Fruit fly (Drosophila melanogaster) whole organism, adult: Measurements from ENCODE around the gene CG32982.
A peak's percentile ranks its signal among the peaks of the same experiment; 100 is the strongest.

ENCODE experiments used
- CG11617 ChIP-seq: fragments of 200-800 bp; sonication (Bioruptor generic); optimal IDR thresholded peaks from 2 replicates; lab custom pipeline; 2017; ENCODE audit warnings: mild to moderate bottlenecking, missing biosample characterization, missing genetic modification reagents, missing genetic modification characterization
- CG12768 ChIP-seq: fragments of 200-800 bp; sonication (Bioruptor generic); optimal IDR thresholded peaks from 2 replicates; lab custom pipeline; 2017; ENCODE audit warnings: missing biosample characterization, missing genetic modification characterization, mild to moderate bottlenecking, moderate library complexity, missing genetic modification reagents
- CG14711 ChIP-seq: fragments of 200-800 bp; sonication (Bioruptor generic); optimal IDR thresholded peaks from 2 replicates; lab custom pipeline; 2018; ENCODE audit warnings: missing biosample characterization, mild to moderate bottlenecking, missing genetic modification characterization, moderate library complexity
- CG1620 ChIP-seq: fragments of 200-800 bp; sonication (Bioruptor generic); optimal IDR thresholded peaks from 2 replicates; lab custom pipeline; 2016; ENCODE audit warnings: missing biosample characterization, missing genetic modification characterization
- CG33017 ChIP-seq: fragments of 200-800 bp; sonication (Bioruptor generic); optimal IDR thresholded peaks from 2 replicates; lab custom pipeline; 2018; ENCODE audit warnings: missing biosample characterization, mild to moderate bottlenecking, missing genetic modification characterization, moderate library complexity
- CG5204 ChIP-seq: fragments of 200-800 bp; sonication (Bioruptor generic); optimal IDR thresholded peaks from 2 replicates; lab custom pipeline; 2016; ENCODE audit warnings: missing biosample characterization, missing genetic modification characterization
- CG7045 ChIP-seq: fragments of 200-800 bp; sonication (Bioruptor generic); optimal IDR thresholded peaks from 2 replicates; lab custom pipeline; 2017; ENCODE audit warnings: missing biosample characterization, mild to moderate bottlenecking, missing genetic modification characterization
- CG7101 ChIP-seq: fragments of 200-800 bp; sonication (Bioruptor generic); optimal IDR thresholded peaks from 2 replicates; lab custom pipeline; 2018; ENCODE audit warnings: missing biosample characterization, mild to moderate bottlenecking, missing genetic modification characterization, moderate library complexity
- Clk ChIP-seq: fragments of 200-800 bp; sonication (Bioruptor generic); optimal IDR thresholded peaks from 2 replicates; lab custom pipeline; 2017; ENCODE audit warnings: missing biosample characterization, missing genetic modification characterization
- Crg-1 ChIP-seq: fragments of 200-800 bp; sonication (Bioruptor generic); optimal IDR thresholded peaks from 2 replicates; lab custom pipeline; 2016; ENCODE audit warnings: missing biosample characterization, missing genetic modification characterization
- Hr96 ChIP-seq: fragments of 200-800 bp; sonication (Bioruptor generic); optimal IDR thresholded peaks from 2 replicates; lab custom pipeline; 2016; ENCODE audit warnings: missing biosample characterization, missing genetic modification characterization
- Mnt ChIP-seq: fragments of 200-800 bp; sonication (Bioruptor generic); optimal IDR thresholded peaks from 2 replicates; lab custom pipeline; 2016; ENCODE audit warnings: missing biosample characterization, mild to moderate bottlenecking, missing genetic modification characterization
- bab1 ChIP-seq: fragments of 200-800 bp; sonication (Bioruptor generic); optimal IDR thresholded peaks from 3 replicates; lab custom pipeline; 2019; ENCODE audit warnings: missing biosample characterization, mild to moderate bottlenecking, missing genetic modification characterization, moderate library complexity
- cic ChIP-seq: fragments of 200-800 bp; sonication (Bioruptor generic); optimal IDR thresholded peaks from 2 replicates; lab custom pipeline; 2017; ENCODE audit warnings: missing biosample characterization, mild to moderate bottlenecking, missing genetic modification characterization, moderate library complexity
- cnc ChIP-seq, 2 experiments: fragments of >200 bp; optimal IDR thresholded peaks; 2 replicates each; lab custom pipeline; 2017
- kay ChIP-seq: fragments of 200-800 bp; sonication (Bioruptor generic); peaks from one replicate; lab custom pipeline; 2016; ENCODE audit warnings: missing biosample characterization, missing genetic modification characterization, borderline replicate concordance
- ovo ChIP-seq: fragments of 200-800 bp; sonication (Bioruptor generic); optimal IDR thresholded peaks from 2 replicates; lab custom pipeline; 2016; ENCODE audit warnings: missing biosample characterization, missing genetic modification characterization
- pad ChIP-seq: fragments of 200-800 bp; sonication (Bioruptor generic); optimal IDR thresholded peaks from 3 replicates; lab custom pipeline; 2017; ENCODE audit warnings: missing biosample characterization, missing genetic modification characterization, mild to moderate bottlenecking, moderate library complexity, missing genetic modification reagents
- tj ChIP-seq: fragments of 200-800 bp; sonication (Bioruptor generic); optimal IDR thresholded peaks from 3 replicates; lab custom pipeline; 2017; ENCODE audit warnings: missing biosample characterization, mild to moderate bottlenecking, missing genetic modification characterization, moderate library complexity
- toe ChIP-seq: fragments of 200-800 bp; sonication (Bioruptor generic); optimal IDR thresholded peaks from 2 replicates; lab custom pipeline; 2016; ENCODE audit warnings: missing biosample characterization, missing genetic modification characterization

The CG32982 gene

DNA sequence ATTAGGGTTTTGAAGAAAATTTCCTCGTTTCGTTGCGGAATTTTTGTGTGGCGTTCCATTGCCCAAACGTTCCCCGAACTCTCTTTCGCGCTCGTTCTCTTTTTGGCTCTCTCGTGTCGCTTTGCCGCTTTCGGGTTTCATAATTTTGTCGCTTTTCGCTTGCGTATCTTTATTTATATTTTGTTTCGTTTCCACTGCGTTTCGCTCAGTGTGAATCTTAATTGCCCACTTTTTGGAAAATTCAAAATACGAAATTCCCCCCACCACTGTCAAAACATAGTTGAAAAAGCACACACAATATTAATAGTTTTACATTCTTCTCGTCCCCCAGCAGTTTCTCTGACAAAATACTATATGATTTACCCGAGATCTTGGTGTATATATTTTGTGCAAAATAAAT is 51.3 kb downstream of the CG32982 start:
- TF ChIP-seq Hr96 (no peak), CG5204 (GFP tag; lab: Kevin White, UChicago) (no peak), CG33017 (tag; lab: Kevin White, UChicago) (no peak), CG1620 (GFP tag; lab: Kevin White, UChicago) (no peak), bab1 (GFP tag; lab: Kevin White, UChicago) (peak; percentile 83), Clk (GFP tag; lab: Kevin White, UChicago) (peak; percentile 10), ovo (GFP tag; lab: Kevin White, UChicago) (peak; percentile 32), Mnt (no peak), kay (GFP tag; lab: Kevin White, UChicago) (peak; percentile 80)

DNA sequence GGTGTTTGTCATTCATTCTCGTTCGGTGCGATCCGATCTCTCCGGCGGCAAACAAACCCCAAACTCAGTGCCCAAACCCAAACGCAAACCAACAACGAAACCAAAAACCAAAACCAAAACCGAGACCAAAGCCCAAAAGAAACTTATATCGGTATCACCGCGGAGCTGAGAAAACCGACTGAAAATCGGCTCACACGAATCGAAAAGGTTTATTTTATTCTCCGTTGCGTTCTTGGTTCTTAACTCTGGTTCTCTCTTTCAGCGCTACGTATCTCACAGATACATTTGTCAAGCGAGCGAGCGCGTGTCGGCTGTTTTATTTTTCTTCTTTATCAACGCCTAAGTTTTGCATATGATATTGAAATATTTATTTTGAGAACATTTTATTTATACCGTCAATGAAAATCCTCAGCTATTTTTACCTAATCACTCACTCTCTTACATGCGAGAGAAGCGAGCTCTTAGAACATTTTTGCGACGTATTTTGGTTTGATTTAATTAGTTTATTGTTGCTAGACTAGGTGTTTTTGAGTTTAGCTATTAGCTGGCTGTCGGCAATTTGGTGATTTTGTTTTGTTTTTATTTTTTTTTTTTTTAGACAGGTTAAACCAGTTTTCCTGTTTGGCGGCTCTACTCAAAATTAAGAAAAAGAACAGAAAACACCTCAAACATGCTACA is 53.0 kb downstream of the CG32982 start:
- TF ChIP-seq CG5204 (GFP tag; lab: Kevin White, UChicago) (no peak), kay (GFP tag; lab: Kevin White, UChicago) (peak; percentile 86)

DNA sequence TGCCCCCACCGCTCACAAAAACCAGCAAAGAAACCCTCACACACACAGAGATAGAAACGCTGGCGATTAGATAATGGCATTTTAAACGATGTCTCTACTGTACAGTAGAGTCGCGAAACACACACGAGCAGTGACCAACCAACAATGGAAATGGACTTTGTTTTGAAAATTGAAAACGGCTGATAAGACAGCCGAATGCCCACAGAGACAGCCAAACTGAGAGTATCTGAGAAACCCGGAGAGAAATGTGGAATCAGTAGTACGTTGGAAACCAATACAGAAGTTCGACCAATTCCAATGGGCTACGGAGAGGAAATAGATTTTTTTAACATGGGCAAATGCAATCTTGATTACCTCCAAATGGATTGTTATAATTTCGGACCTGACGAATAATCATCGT is 53.7 kb downstream of the CG32982 start:
- TF ChIP-seq CG11617 (GFP tag; lab: Kevin White, UChicago) (no peak), Crg-1 (GFP tag; lab: Kevin White, UChicago) (no peak), toe (GFP tag; lab: Kevin White, UChicago) (no peak), cnc (optimal IDR thresholded peaks at IDR 0.05; lab: Kevin White, UChicago) (no peak), CG7045 (peak; percentile 40), CG7101 (tag; lab: Kevin White, UChicago) (peak; percentile 24), CG12768 (GFP tag; lab: Kevin White, UChicago) (peak; percentile 74), Mnt (peak; percentile 49), ovo (GFP tag; lab: Kevin White, UChicago) (no peak), Hr96 (no peak), bab1 (GFP tag; lab: Kevin White, UChicago) (no peak), CG33017 (tag; lab: Kevin White, UChicago) (peak; percentile 19), CG1620 (GFP tag; lab: Kevin White, UChicago) (no peak), pad (GFP tag; lab: Kevin White, UChicago) (peak; percentile 13), Clk (GFP tag; lab: Kevin White, UChicago) (no peak), CG14711 (tag; lab: Kevin White, UChicago) (no peak), CG5204 (GFP tag; lab: Kevin White, UChicago) (no peak), kay (GFP tag; lab: Kevin White, UChicago) (peak; percentile 94), tj (GFP tag; lab: Kevin White, UChicago) (no peak), cic (GFP tag; lab: Kevin White, UChicago) (peak; percentile 86)

DNA sequence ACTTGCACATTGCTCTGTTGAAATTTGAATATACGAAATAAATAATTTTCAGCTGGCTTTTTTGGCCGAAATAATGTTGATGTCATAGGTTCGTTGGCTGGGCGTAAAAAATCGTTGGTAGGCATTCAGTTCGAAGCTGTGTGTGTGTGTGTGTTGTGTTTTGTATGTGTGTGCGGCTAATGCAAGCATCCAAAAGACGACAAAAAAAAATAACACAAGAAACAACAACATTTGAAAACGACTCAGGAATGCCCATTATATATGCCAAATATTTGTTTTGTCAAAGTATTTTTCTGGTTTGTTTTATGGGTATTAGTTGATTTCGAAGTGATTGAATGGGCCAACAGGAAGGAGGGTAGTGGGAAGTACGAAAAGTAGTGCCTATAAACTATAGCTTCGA is 56.1 kb downstream of the CG32982 start:
- no peak for TF ChIP-seq Mnt
- peak; percentile 9 for TF ChIP-seq kay (GFP tag; lab: Kevin White, UChicago)
- TF ChIP-seq CG33017 (tag; lab: Kevin White, UChicago), result no peak

DNA sequence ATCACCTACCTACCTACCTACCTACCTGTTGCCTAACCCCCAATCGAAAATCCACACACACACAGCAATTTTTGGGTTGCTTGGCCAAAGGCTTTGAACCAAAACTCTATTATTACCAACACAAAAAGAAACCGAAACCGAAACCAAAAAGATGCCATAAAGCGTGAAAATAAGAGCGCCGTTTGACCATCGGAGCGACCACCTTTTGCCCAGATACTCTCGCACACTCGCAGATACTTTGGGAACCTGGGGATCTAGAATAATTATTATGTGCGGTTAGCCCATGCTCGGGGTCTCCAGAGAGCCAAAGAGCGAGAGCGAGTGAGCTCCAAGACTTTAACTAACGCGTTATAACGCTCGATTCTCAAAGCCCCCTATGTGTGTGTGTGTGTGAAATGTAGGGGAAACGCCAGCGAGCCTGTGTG is 57.0 kb downstream of the CG32982 start:
- peak; percentile 81 for TF ChIP-seq pad (GFP tag; lab: Kevin White, UChicago)
- no peak for TF ChIP-seq Crg-1 (GFP tag; lab: Kevin White, UChicago)

DNA sequence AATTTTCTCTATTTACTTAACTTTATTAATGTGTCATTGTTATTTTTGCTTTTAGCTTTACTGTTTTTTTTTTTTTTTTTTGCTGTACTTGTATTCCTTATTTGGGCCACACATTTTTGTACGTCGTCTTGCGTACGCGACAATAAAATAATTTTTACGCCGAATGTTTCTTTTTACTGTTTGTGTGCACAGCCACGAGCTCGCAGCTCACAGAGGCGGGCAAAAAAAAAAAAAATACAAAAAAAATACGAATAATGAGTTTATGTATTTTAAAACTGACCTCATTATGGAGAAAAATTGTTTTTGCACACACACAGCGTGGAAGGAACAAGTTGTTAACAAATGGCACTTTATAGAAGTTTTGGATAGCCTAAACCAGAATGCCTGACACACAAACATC is 62.0 kb downstream of the CG32982 start:
- no peak for TF ChIP-seq CG7101 (tag; lab: Kevin White, UChicago)
- no peak for TF ChIP-seq CG1620 (GFP tag; lab: Kevin White, UChicago)
- TF ChIP-seq Clk (GFP tag; lab: Kevin White, UChicago), result no peak
- peak; percentile 18 for TF ChIP-seq tj (GFP tag; lab: Kevin White, UChicago)
- no peak for TF ChIP-seq ovo (GFP tag; lab: Kevin White, UChicago)

DNA sequence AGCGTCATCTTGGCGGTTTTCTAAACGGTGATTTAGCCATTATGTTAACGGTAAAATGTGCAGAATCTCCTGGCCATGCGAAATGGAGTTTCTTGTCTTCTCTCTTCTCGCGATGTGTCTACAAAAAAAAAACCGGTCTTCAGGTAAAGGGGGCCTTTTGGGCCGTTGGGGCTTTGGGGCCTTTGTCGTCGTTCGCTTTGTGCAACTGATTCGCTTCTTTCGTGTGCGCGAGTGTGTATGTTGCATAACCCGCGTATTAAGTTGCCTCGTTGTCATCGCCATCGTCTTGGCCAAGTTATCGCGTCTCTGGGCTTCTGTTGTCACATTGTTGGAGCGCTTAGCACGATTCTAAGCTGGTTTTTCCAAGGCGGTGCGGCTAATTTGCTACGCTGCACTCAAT is 63.3 kb downstream of the CG32982 start:
- TF ChIP-seq cic (GFP tag; lab: Kevin White, UChicago), result no peak
- no peak for TF ChIP-seq Hr96
- no peak for TF ChIP-seq bab1 (GFP tag; lab: Kevin White, UChicago)

DNA sequence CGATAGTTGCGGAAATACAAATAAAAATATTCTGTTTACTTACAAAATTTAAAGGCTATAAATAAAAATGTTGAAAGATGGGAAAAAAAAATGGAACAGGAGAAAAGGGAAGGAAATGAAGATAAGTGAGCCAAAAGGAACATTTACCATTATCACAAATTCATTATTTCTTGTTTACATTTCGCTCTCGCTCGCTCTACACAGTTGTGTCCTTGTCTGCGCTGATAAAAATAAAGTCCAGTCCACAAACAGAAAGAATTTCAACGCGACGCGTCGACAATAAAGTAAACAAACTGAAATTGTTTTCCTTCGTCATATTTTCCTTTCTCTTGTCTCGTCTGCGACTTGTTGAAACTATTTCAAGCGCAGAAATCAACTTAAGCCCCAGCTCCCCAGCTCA is 63.7 kb downstream of the CG32982 start:
- TF ChIP-seq CG11617 (GFP tag; lab: Kevin White, UChicago), result no peak
- TF ChIP-seq Mnt, result no peak
- no peak for TF ChIP-seq cic (GFP tag; lab: Kevin White, UChicago)
- no peak for TF ChIP-seq CG7101 (tag; lab: Kevin White, UChicago)
- no peak for TF ChIP-seq bab1 (GFP tag; lab: Kevin White, UChicago)
